Fruit fly (Drosophila melanogaster): ENCODE data around the gene yps.

dm6 chr3L:12095960-12096359, 29.0 kb downstream of the yps start:
- TF ChIP-seq tj (GFP tag; optimal IDR thresholded peaks at IDR 0.05): no peak
- TF ChIP-seq pad (GFP tag; optimal IDR thresholded peaks at IDR 0.05): no peak
- no peak for TF ChIP-seq Crg-1 (GFP tag; optimal IDR thresholded peaks at IDR 0.05)

Data from whole organism, adult.